Worm (Caenorhabditis elegans) whole organism, mixed stage, embryonic: ENCODE data around the gene skr-5.

Source experiments
- elt-1 ChIP-seq: sonication (generic microtip); optimal IDR thresholded peaks from 2 replicates; lab custom pipeline; 2017; ENCODE audit warnings: missing genetic modification characterization, mild to moderate bottlenecking, missing compliant biosample characterization, antibody characterized with exemption, moderate library complexity, borderline replicate concordance; ENCODE audit not compliant: insufficient read depth
- lin-13 ChIP-seq: fragments of 150-350 bp; optimal IDR thresholded peaks from 2 replicates; lab custom pipeline; 2014; ENCODE audit warnings: missing biosample characterization, missing genetic modification characterization
- mls-2 ChIP-seq: sonication (generic microtip); optimal IDR thresholded peaks from 2 replicates; lab custom pipeline; 2016; ENCODE audit warnings: mild to moderate bottlenecking, missing genetic modification characterization, moderate library complexity, missing compliant biosample characterization
- nhr-237 ChIP-seq: fragments of 150-350 bp; optimal IDR thresholded peaks from 2 replicates; lab custom pipeline; 2014; ENCODE audit warnings: missing biosample characterization, missing genetic modification characterization
- nhr-28 ChIP-seq: fragments of 150-350 bp; optimal IDR thresholded peaks from 2 replicates; lab custom pipeline; 2014; ENCODE audit warnings: missing biosample characterization, missing genetic modification characterization
- nhr-76 ChIP-seq: sonication (generic microtip); optimal IDR thresholded peaks from 2 replicates; lab custom pipeline; 2017; ENCODE audit warnings: missing biosample characterization, missing genetic modification characterization
- snpc-4 ChIP-seq: fragments of 150-350 bp; optimal IDR thresholded peaks from 2 replicates; lab custom pipeline; 2014; ENCODE audit warnings: missing biosample characterization, missing genetic modification characterization
- unc-39 ChIP-seq: fragments of 150-350 bp; optimal IDR thresholded peaks from 2 replicates; lab custom pipeline; 2014; ENCODE audit warnings: missing biosample characterization, missing genetic modification characterization
- unc-62 ChIP-seq: fragments of 150-350 bp; optimal IDR thresholded peaks from 2 replicates; lab custom pipeline; 2014; ENCODE audit warnings: missing biosample characterization, missing genetic modification reagents, missing genetic modification characterization

ce11 chrV:17312386-17312785 lies 35.3 kb upstream of the skr-5 start, which contains the start of gene Y61B8B.3:
- no peak for TF ChIP-seq lin-13 (tag; lab: Kevin White, UChicago)
- TF ChIP-seq snpc-4 (tag; lab: Kevin White, UChicago) = no peak
- TF ChIP-seq unc-39 (tag; lab: Kevin White, UChicago) = no peak
- no peak for TF ChIP-seq unc-62 (GFP tag; lab: Kevin White, UChicago)
- no peak for TF ChIP-seq nhr-237
- no peak for TF ChIP-seq elt-1 (tag; lab: Kevin White, UChicago)
- no peak for TF ChIP-seq nhr-28 (tag; lab: Kevin White, UChicago)
- no peak for TF ChIP-seq nhr-76 (tag; lab: Kevin White, UChicago)
- no peak for TF ChIP-seq mls-2
